Worm (Caenorhabditis elegans): ENCODE results near the gene F31D4.5.

F31D4.5 gene

DNA sequence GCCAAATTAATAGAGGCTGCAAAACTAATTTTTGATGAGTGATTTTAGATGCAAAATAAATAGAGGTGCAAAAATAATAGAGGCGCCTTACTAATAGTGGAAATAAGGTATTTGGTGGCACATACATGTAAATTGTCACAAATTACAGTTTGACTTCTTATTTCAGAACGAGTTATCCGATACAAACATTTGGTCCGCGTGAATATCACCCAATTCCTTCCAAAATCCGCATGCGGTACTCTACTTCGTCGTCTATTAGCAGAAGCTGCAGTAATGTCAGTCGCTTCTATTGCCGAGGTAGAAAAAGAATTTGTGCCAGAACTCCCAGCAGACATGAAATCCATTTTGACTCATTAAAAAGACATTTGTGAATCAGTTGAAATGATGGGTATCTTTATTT is 53.1 kb downstream of the F31D4.5 start:
- TF ChIP-seq elt-3 (tag; optimal IDR thresholded peaks at IDR 0.05) (no peak), elt-1 (tag; optimal IDR thresholded peaks at IDR 0.05; ENCODE audit: borderline replicate concordance, insufficient read depth) (no peak)
